Fruit fly (Drosophila melanogaster) whole organism, wandering third instar larva: ENCODE results near the gene CG11309.
A peak's percentile ranks its signal among the peaks of the same experiment; 100 is the strongest.

Experiments
- Abd-B ChIP-seq: fragments of >200 bp; optimal IDR thresholded peaks from 2 replicates; lab custom pipeline; 2017; ENCODE audit warnings: missing biosample characterization, missing genetic modification characterization
- CG32264 ChIP-seq: fragments of 200-800 bp; sonication (Bioruptor generic); optimal IDR thresholded peaks from 2 replicates; lab custom pipeline; 2016; ENCODE audit warnings: missing biosample characterization, missing genetic modification characterization
- CG9705 ChIP-seq: fragments of 200-800 bp; sonication (Bioruptor generic); optimal IDR thresholded peaks from 2 replicates; lab custom pipeline; 2018; ENCODE audit warnings: missing biosample characterization, mild to moderate bottlenecking, missing genetic modification characterization
- CrebA ChIP-seq: fragments of 200-800 bp; sonication (Bioruptor generic); optimal IDR thresholded peaks from 2 replicates; lab custom pipeline; 2016; ENCODE audit warnings: missing biosample characterization, mild to moderate bottlenecking, missing genetic modification characterization, borderline replicate concordance
- Dfd ChIP-seq: fragments of >200 bp; optimal IDR thresholded peaks from 2 replicates; lab custom pipeline; 2017; ENCODE audit warnings: missing biosample characterization, missing genetic modification characterization
- Dif ChIP-seq: fragments of 200-275, 200-300 bp; sonication (Bioruptor generic); optimal IDR thresholded peaks from 2 replicates; lab custom pipeline; 2018; ENCODE audit warnings: missing biosample characterization, missing genetic modification characterization; ENCODE audit not compliant: partially characterized antibody
- HLH106 ChIP-seq: fragments of 200-800 bp; optimal IDR thresholded peaks from 3 replicates; lab custom pipeline; 2019; ENCODE audit warnings: missing biosample characterization, mild to moderate bottlenecking, missing genetic modification characterization, moderate library complexity
- Hnf4 ChIP-seq: fragments of 200-800 bp; sonication (Bioruptor generic); optimal IDR thresholded peaks from 2 replicates; lab custom pipeline; 2016; ENCODE audit warnings: missing biosample characterization, mild to moderate bottlenecking, missing genetic modification characterization
- Hr78 ChIP-seq: fragments of >200 bp; optimal IDR thresholded peaks from 2 replicates; lab custom pipeline; 2017; ENCODE audit warnings: missing biosample characterization, missing genetic modification characterization
- Hr83 ChIP-seq: fragments of 200-300 bp; sonication (Bioruptor generic); optimal IDR thresholded peaks from 2 replicates; lab custom pipeline; 2016; ENCODE audit warnings: missing biosample characterization, mild to moderate bottlenecking, missing genetic modification characterization, moderate library complexity; ENCODE audit not compliant: poor library complexity, severe bottlenecking
- Jra ChIP-seq: sonication (Bioruptor generic); optimal IDR thresholded peaks from 2 replicates; lab custom pipeline; 2016; ENCODE audit warnings: missing biosample characterization, missing genetic modification characterization
- Mio ChIP-seq: sonication (Bioruptor generic); optimal IDR thresholded peaks from 2 replicates; lab custom pipeline; 2016; ENCODE audit warnings: missing biosample characterization, missing genetic modification characterization
- Myc ChIP-seq: fragments of >200 bp; optimal IDR thresholded peaks from 2 replicates; lab custom pipeline; 2017
- N ChIP-seq: fragments of >200 bp; optimal IDR thresholded peaks from 2 replicates; lab custom pipeline; 2018; ENCODE audit warnings: missing biosample characterization, missing external identifiers, missing genetic modification characterization
- OdsH ChIP-seq: fragments of 200-800 bp; sonication (Bioruptor generic); optimal IDR thresholded peaks from 2 replicates; lab custom pipeline; 2016; ENCODE audit warnings: missing biosample characterization, mild to moderate bottlenecking, missing genetic modification characterization
- Rel ChIP-seq, 2 experiments: fragments of 200-800 bp; sonication (Bioruptor generic) in 1 of 2; optimal IDR thresholded peaks; 2 replicates in 1 of 2; 3 replicates in 1 of 2; lab custom pipeline; 2016 to 2019; ENCODE audit warnings: mild to moderate bottlenecking in 2 of 2, missing biosample characterization in 2 of 2, missing genetic modification characterization in 2 of 2, moderate library complexity in 1 of 2
- Sp1 ChIP-seq: fragments of 200-800 bp; sonication (Bioruptor generic); optimal IDR thresholded peaks from 3 replicates; lab custom pipeline; 2019; ENCODE audit warnings: missing biosample characterization, mild to moderate bottlenecking, missing genetic modification characterization, moderate library complexity
- Vsx2 ChIP-seq: fragments of 200-300, 225-300 bp; sonication (Bioruptor generic); optimal IDR thresholded peaks from 2 replicates; lab custom pipeline; 2018; ENCODE audit warnings: missing biosample characterization, missing genetic modification characterization; ENCODE audit not compliant: partially characterized antibody
- br ChIP-seq: fragments of 200-800 bp; sonication (Bioruptor generic); optimal IDR thresholded peaks from 2 replicates; lab custom pipeline; 2016; ENCODE audit warnings: missing biosample characterization, missing genetic modification characterization
- brk ChIP-seq: fragments of 200-800 bp; sonication (Bioruptor generic); optimal IDR thresholded peaks from 2 replicates; lab custom pipeline; 2016; ENCODE audit warnings: missing biosample characterization, mild to moderate bottlenecking, missing genetic modification characterization
- dl ChIP-seq, 2 experiments: fragments of 175-275, 200-275 bp in 1 of 2; fragments of 200-275 bp in 1 of 2; sonication (Bioruptor generic); optimal IDR thresholded peaks; lab custom pipeline; 2018; ENCODE audit warnings: mild to moderate bottlenecking in 2 of 2, missing biosample characterization in 2 of 2, missing genetic modification characterization in 2 of 2, moderate library complexity in 2 of 2; ENCODE audit not compliant: partially characterized antibody in 2 of 2, insufficient read depth in 1 of 2
- dmrt93B ChIP-seq: fragments of 200-800 bp; sonication (Bioruptor generic); optimal IDR thresholded peaks from 2 replicates; lab custom pipeline; 2018; ENCODE audit warnings: missing biosample characterization, mild to moderate bottlenecking, missing genetic modification characterization
- dsf ChIP-seq: sonication (Bioruptor generic); optimal IDR thresholded peaks from 2 replicates; lab custom pipeline; 2016; ENCODE audit warnings: missing biosample characterization, missing genetic modification characterization, borderline replicate concordance
- ey ChIP-seq: fragments of 200-800 bp; sonication (Bioruptor generic); optimal IDR thresholded peaks from 2 replicates; lab custom pipeline; 2016; ENCODE audit warnings: missing biosample characterization, missing genetic modification characterization
- foxo ChIP-seq, 2 experiments: fragments of 200-800 bp; sonication (Bioruptor generic); optimal IDR thresholded peaks; 2 replicates in 1 of 2; 3 replicates in 1 of 2; lab custom pipeline; 2016 to 2017; ENCODE audit warnings: missing biosample characterization in 2 of 2, missing genetic modification characterization in 2 of 2
- fru ChIP-seq: fragments of 200-800 bp; sonication (Bioruptor generic); optimal IDR thresholded peaks from 3 replicates; lab custom pipeline; 2016; ENCODE audit warnings: missing biosample characterization, mild to moderate bottlenecking, missing genetic modification characterization
- h ChIP-seq: fragments of 200-800 bp; sonication (Bioruptor generic); optimal IDR thresholded peaks from 3 replicates; lab custom pipeline; 2016; ENCODE audit warnings: missing biosample characterization, mild to moderate bottlenecking, missing genetic modification characterization
- jim ChIP-seq: fragments of 175-275, 200-325 bp; sonication (Bioruptor generic); optimal IDR thresholded peaks from 2 replicates; lab custom pipeline; 2016; ENCODE audit warnings: missing biosample characterization, mild to moderate bottlenecking, missing genetic modification characterization
- lola ChIP-seq: fragments of >200 bp; optimal IDR thresholded peaks from 2 replicates; lab custom pipeline; 2017; ENCODE audit warnings: missing biosample characterization, missing genetic modification characterization
- pan ChIP-seq: fragments of >200 bp; optimal IDR thresholded peaks from 2 replicates; lab custom pipeline; 2017
- psq ChIP-seq: fragments of 200-800 bp; sonication (Bioruptor generic); optimal IDR thresholded peaks from 3 replicates; lab custom pipeline; 2017; ENCODE audit warnings: missing biosample characterization, mild to moderate bottlenecking, missing genetic modification characterization, moderate library complexity
- rgr ChIP-seq: fragments of 200-800 bp; sonication (Bioruptor generic); optimal IDR thresholded peaks from 3 replicates; lab custom pipeline; 2016; ENCODE audit warnings: missing biosample characterization, mild to moderate bottlenecking, missing genetic modification characterization
- sage ChIP-seq: fragments of 200-800 bp; sonication (Bioruptor generic); optimal IDR thresholded peaks from 2 replicates; lab custom pipeline; 2016; ENCODE audit warnings: missing biosample characterization, mild to moderate bottlenecking, missing genetic modification characterization
- sv ChIP-seq: fragments of 200-800 bp; sonication (Bioruptor generic); optimal IDR thresholded peaks from 3 replicates; lab custom pipeline; 2016; ENCODE audit warnings: missing biosample characterization, missing genetic modification characterization
- tai ChIP-seq: sonication (Bioruptor generic); optimal IDR thresholded peaks from 2 replicates; lab custom pipeline; 2016; ENCODE audit warnings: missing biosample characterization, missing genetic modification characterization
- usp ChIP-seq: fragments of >200 bp; optimal IDR thresholded peaks from 2 replicates; lab custom pipeline; 2017; ENCODE audit warnings: missing biosample characterization, missing genetic modification characterization
- woc ChIP-seq: sonication (Bioruptor generic); optimal IDR thresholded peaks from 2 replicates; lab custom pipeline; 2016; ENCODE audit warnings: missing biosample characterization, mild to moderate bottlenecking, missing genetic modification characterization

CG11309 gene

dm6 chr3L:21319957-21320356, 15.5 kb upstream of the CG11309 start:
- TF ChIP-seq Dfd (GFP tag; lab: Kevin White, UChicago) (peak; percentile 98), Hnf4 (GFP tag; lab: Kevin White, UChicago) (no peak), Sp1 (GFP tag; lab: Kevin White, UChicago) (no peak)

- no peak for TF ChIP-seq rgr (GFP tag; lab: Kevin White, UChicago)
- TF ChIP-seq OdsH (GFP tag; lab: Kevin White, UChicago) = no peak
- TF ChIP-seq CG32264 (GFP tag; lab: Kevin White, UChicago) = no peak
- TF ChIP-seq Hr83 (GFP tag; lab: Kevin White, UChicago) = no peak
Measured at dm6 chr3L:21319313-21319907, 15.0 kb upstream of the CG11309 start.

dm6 chr3L:21318474-21318873, 14.0 kb upstream of the CG11309 start, which contains the start of gene Rab26:
Gene Rab26, plus strand, starts transcription at chr3L:21318774.
- TF ChIP-seq usp (GFP tag; lab: Kevin White, UChicago) (no peak), CG32264 (GFP tag; lab: Kevin White, UChicago) (no peak), N (no peak), woc (GFP tag; lab: Kevin White, UChicago) (no peak), Myc (lab: Kevin White, UChicago) (no peak), lola (GFP tag; lab: Kevin White, UChicago) (no peak), ey (no peak), Jra (GFP tag; lab: Kevin White, UChicago) (no peak), Hnf4 (GFP tag; lab: Kevin White, UChicago) (no peak), OdsH (GFP tag; lab: Kevin White, UChicago) (no peak), Sp1 (GFP tag; lab: Kevin White, UChicago) (no peak), dsf (GFP tag; lab: Kevin White, UChicago) (no peak), Rel (GFP tag; optimal IDR thresholded peaks at IDR 0.05; lab: Kevin White, UChicago) (no peak), Rel (tag; optimal IDR thresholded peaks at IDR 0.05; lab: Kevin White, UChicago) (no peak), sv (GFP tag; lab: Kevin White, UChicago) (no peak)

- TF ChIP-seq Dfd (GFP tag; lab: Kevin White, UChicago) (no peak), N (peak; percentile 37), ey (no peak), CG32264 (GFP tag; lab: Kevin White, UChicago) (no peak), br (GFP tag; lab: Kevin White, UChicago) (no peak), sage (no peak), brk (GFP tag; lab: Kevin White, UChicago) (no peak), jim (no peak), psq (GFP tag; lab: Kevin White, UChicago) (no peak), CrebA (GFP tag; lab: Kevin White, UChicago) (no peak), woc (GFP tag; lab: Kevin White, UChicago) (no peak), pan (lab: Kevin White, UChicago) (no peak), sv (GFP tag; lab: Kevin White, UChicago) (no peak), Mio (GFP tag; lab: Kevin White, UChicago) (no peak), Myc (lab: Kevin White, UChicago) (peak; percentile 6), Hr83 (GFP tag; lab: Kevin White, UChicago) (peak; percentile 38), usp (GFP tag; lab: Kevin White, UChicago) (no peak), Sp1 (GFP tag; lab: Kevin White, UChicago) (no peak), Hnf4 (GFP tag; lab: Kevin White, UChicago) (no peak), Dif (GFP tag; lab: Kevin White, UChicago) (no peak), rgr (GFP tag; lab: Kevin White, UChicago) (no peak), fru (no peak), HLH106 (tag; lab: Kevin White, UChicago) (peak; percentile 22), dmrt93B (no peak), Hr78 (GFP tag; lab: Kevin White, UChicago) (no peak), CG9705 (GFP tag; lab: Kevin White, UChicago) (no peak), Jra (GFP tag; lab: Kevin White, UChicago) (no peak), OdsH (GFP tag; lab: Kevin White, UChicago) (no peak), tai (no peak), lola (GFP tag; lab: Kevin White, UChicago) (no peak), dsf (GFP tag; lab: Kevin White, UChicago) (no peak), Vsx2 (GFP tag; lab: Kevin White, UChicago) (peak; percentile 44), h (peak; percentile 20), foxo (GFP tag; optimal IDR thresholded peaks at IDR 0.05; lab: Kevin White, UChicago) (no peak), Abd-B (GFP tag; lab: Kevin White, UChicago) (no peak), dl (GFP tag; optimal IDR thresholded peaks at IDR 0.05; lab: Kevin White, UChicago; ENCODE audit: insufficient read depth in 1 of 2, partially characterized antibody in 2 of 2) (no peak), Rel (GFP tag; optimal IDR thresholded peaks at IDR 0.05; lab: Kevin White, UChicago) (no peak), Rel (tag; optimal IDR thresholded peaks at IDR 0.05; lab: Kevin White, UChicago) (no peak)
Measured at dm6 chr3L:21317416-21318259, 13.2 kb upstream of the CG11309 start, which contains the start of gene Pc. Gene Pc, minus strand, starts transcription at chr3L:21318020.
